Fruit fly (Drosophila melanogaster) whole organism, pupa: ENCODE results near the gene sesB.

Experiments
- CG13204 ChIP-seq: fragments of 200-800 bp; sonication (Bioruptor generic); optimal IDR thresholded peaks from 2 replicates; lab custom pipeline; 2018; ENCODE audit warnings: missing biosample characterization, mild to moderate bottlenecking, missing genetic modification characterization, moderate library complexity
- CG14655 ChIP-seq: fragments of 200-800 bp; sonication (Bioruptor generic); optimal IDR thresholded peaks from 3 replicates; lab custom pipeline; 2017; ENCODE audit warnings: mild to moderate bottlenecking, missing biosample characterization, missing genetic modification reagents, missing genetic modification characterization
- CG15710 ChIP-seq: fragments of 200-800 bp; sonication (Bioruptor generic); optimal IDR thresholded peaks from 2 replicates; lab custom pipeline; 2018; ENCODE audit warnings: missing biosample characterization, mild to moderate bottlenecking, missing genetic modification characterization, moderate library complexity
- CG17806 ChIP-seq: fragments of 200-800 bp; sonication (Bioruptor generic); optimal IDR thresholded peaks from 2 replicates; lab custom pipeline; 2018; ENCODE audit warnings: missing biosample characterization, mild to moderate bottlenecking, missing genetic modification characterization, moderate library complexity
- CG4496 ChIP-seq: fragments of 200-800 bp; sonication (Bioruptor generic); IDR thresholded peaks from 3 replicates; pipeline ENCODE4 v1.3.6; 2022; ENCODE audit warnings: missing biosample characterization, missing genetic modification characterization
- D1 ChIP-seq: fragments of 200-800 bp; sonication (Bioruptor generic); optimal IDR thresholded peaks from 2 replicates; lab custom pipeline; 2018; ENCODE audit warnings: missing biosample characterization, mild to moderate bottlenecking, missing genetic modification characterization, moderate library complexity
- EcR ChIP-seq: fragments of 200-800 bp; sonication (Bioruptor generic); optimal IDR thresholded peaks from 3 replicates; lab custom pipeline; 2019; ENCODE audit warnings: missing biosample characterization, missing genetic modification characterization, mild to moderate bottlenecking, moderate library complexity, missing genetic modification reagents
- Ets98B ChIP-seq: fragments of 200-800 bp; sonication (Bioruptor generic); IDR thresholded peaks from 2 replicates; pipeline ENCODE4 v1.3.6; 2022; ENCODE audit warnings: missing biosample characterization, missing genetic modification characterization
- Pif1A ChIP-seq: fragments of 200-800 bp; sonication (Bioruptor generic); optimal IDR thresholded peaks from 3 replicates; lab custom pipeline; 2016; ENCODE audit warnings: missing biosample characterization, missing genetic modification characterization
- Pif1B ChIP-seq: fragments of 200-800 bp; sonication (Bioruptor generic); optimal IDR thresholded peaks from 3 replicates; lab custom pipeline; 2016; ENCODE audit warnings: missing biosample characterization, missing genetic modification characterization
- fd96Ca ChIP-seq: fragments of 200-800 bp; sonication (Bioruptor generic); IDR thresholded peaks from 3 replicates; pipeline ENCODE4 v1.3.6; 2022; ENCODE audit warnings: missing biosample characterization, missing genetic modification characterization
- gl ChIP-seq: fragments of 200-800 bp; sonication (Bioruptor generic); optimal IDR thresholded peaks from 2 replicates; lab custom pipeline; 2018; ENCODE audit warnings: missing biosample characterization, mild to moderate bottlenecking, missing genetic modification characterization

dm6 chrX:10801033-10801432 is 14.3 kb upstream of the sesB start:
- TF ChIP-seq CG15710 (tag; lab: Kevin White, UChicago) (no peak), D1 (no peak), Pif1B (GFP tag; lab: Kevin White, UChicago) (peak; percentile 26), CG17806 (tag; lab: Kevin White, UChicago) (no peak), EcR (no peak), CG13204 (GFP tag; lab: Kevin White, UChicago) (no peak), fd96Ca (GFP tag; lab: Robert Waterston, UW) (peak; percentile 41; the same call in 1 of the 3 replicates), CG14655 (GFP tag; lab: Kevin White, UChicago) (no peak), Pif1A (no peak), CG4496 (GFP tag; lab: Robert Waterston, UW) (no peak), Ets98B (no peak), gl (no peak)
